Worm (Caenorhabditis elegans): ENCODE data around the gene rml-1.

Gene rml-1

DNA sequence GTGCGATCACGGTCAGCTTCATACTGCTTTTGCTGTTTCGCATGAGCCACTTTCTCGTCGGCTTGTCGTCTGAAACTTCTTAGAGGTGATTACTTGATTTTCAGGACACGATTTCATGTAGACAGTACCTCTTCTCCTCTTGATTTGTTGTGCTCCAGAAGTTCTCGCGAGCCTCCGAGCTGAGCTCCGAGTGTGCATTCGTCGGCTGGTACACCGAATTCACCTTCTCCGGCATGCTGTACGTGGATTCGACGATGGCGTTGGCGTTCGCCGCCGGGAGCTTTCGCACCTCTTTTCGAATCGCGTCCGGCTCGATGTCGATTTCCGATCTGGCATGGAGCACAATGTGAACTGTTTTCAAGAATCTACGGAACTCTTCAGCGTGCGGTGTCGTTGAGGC, 6.9 kb downstream of the rml-1 start:
- 0 out of 2 replicates have a peak, but pooled peaks have one; percentile 42 for TF ChIP-seq zfh-2 (GFP tag; conservative IDR thresholded peaks at IDR 0.05)
- TF ChIP-seq madf-10 (tag; optimal IDR thresholded peaks at IDR 0.05), result no peak

DNA sequence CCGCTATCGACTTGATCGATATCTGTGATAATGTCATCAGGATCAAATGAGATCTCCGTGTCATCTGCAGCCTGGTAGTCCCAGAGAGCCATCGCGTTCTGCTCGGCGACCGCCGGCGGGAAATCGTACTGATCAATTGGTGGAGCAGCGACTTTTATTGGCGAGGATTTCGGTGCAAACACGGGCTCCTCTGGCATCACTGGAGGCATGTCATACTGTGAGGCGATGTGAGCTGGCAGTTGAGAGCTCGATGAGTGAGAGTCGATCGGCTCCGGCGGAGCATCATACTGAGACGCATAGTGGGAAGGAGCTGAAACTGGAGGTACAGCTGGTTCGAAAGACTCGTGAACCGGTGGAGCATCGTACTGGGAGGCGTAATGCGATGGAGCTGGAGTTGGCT, 8.2 kb downstream of the rml-1 start:
- no peak for TF ChIP-seq Y53G8AR.9 (GFP tag; conservative IDR thresholded peaks at IDR 0.05)
- TF ChIP-seq egrh-3 (GFP tag; IDR thresholded peaks at IDR 0.05), result 0 out of 2 replicates have a peak, but pooled peaks have one; percentile 12
- TF ChIP-seq nfyb-1 (GFP tag; IDR thresholded peaks at IDR 0.05), result no peak
- TF ChIP-seq hsf-1 (GFP tag; IDR thresholded peaks at IDR 0.05), result 0 out of 2 replicates have a peak, but pooled peaks have one; percentile 28
- peak; percentile 55; the same call in 1 of the 2 replicates for TF ChIP-seq zfh-2 (GFP tag; conservative IDR thresholded peaks at IDR 0.05)

DNA sequence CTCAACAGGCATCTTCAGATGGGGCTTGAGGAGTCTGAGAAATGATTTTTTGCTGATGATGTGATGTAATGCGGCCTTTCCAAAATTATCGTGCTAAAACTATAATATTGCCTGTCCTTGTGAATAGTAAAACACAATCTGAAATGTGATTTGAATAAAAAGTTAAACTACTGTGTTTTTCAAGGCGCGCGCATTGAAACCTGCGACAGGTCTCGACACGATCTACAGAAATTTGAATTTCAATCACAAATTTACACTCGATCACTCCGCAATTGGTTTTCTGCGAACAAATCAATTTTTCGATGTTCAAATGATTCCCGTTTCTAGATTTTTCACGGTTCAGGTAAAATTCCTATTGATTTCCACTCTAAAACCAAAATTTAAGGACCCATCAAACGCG, 12.2 kb downstream of the rml-1 start, which contains the start of gene toca-2:
TSS of gene toca-2 (plus strand) at position 208 of the 400 bp plus-strand sequence.
- no peak for TF ChIP-seq ekl-4 (GFP tag; IDR thresholded peaks at IDR 0.05)
- no peak for TF ChIP-seq let-607 (tag; optimal IDR thresholded peaks at IDR 0.05)
- TF ChIP-seq unc-130 (GFP tag; optimal IDR thresholded peaks at IDR 0.05), result no peak
- no peak for TF ChIP-seq egrh-3 (GFP tag; IDR thresholded peaks at IDR 0.05)
- no peak for TF ChIP-seq ztf-3 (GFP tag; optimal IDR thresholded peaks at IDR 0.05)
- TF ChIP-seq F49E8.2 (tag; optimal IDR thresholded peaks at IDR 0.05; ENCODE audit: insufficient read depth), result peak; percentile 14
- TF ChIP-seq somi-1 (GFP tag; optimal IDR thresholded peaks at IDR 0.05), result no peak
- TF ChIP-seq D2030.7 (GFP tag; IDR thresholded peaks at IDR 0.05), result peak; percentile 73
- peak; percentile 74 for TF ChIP-seq lin-54 (GFP tag; optimal IDR thresholded peaks at IDR 0.05)
- peak; percentile 37 for TF ChIP-seq efl-1 (GFP tag; optimal IDR thresholded peaks at IDR 0.05)
- TF ChIP-seq ceh-91 (GFP tag; IDR thresholded peaks at IDR 0.05), result no peak
- TF ChIP-seq F55B11.4 (tag; optimal IDR thresholded peaks at IDR 0.05; ENCODE audit: borderline replicate concordance, insufficient read depth), result no peak
- no peak for TF ChIP-seq F37B4.10 (GFP tag; IDR thresholded peaks at IDR 0.05)
- TF ChIP-seq nfya-2 (GFP tag; IDR thresholded peaks at IDR 0.05), result no peak
- no peak for TF ChIP-seq ceh-58 (GFP tag; IDR thresholded peaks at IDR 0.05)
- no peak for TF ChIP-seq rec-8 (tag; optimal IDR thresholded peaks at IDR 0.05)
- no peak for TF ChIP-seq hlh-26 (GFP tag; conservative IDR thresholded peaks at IDR 0.05)
- no peak for TF ChIP-seq T07F8.4 (tag; optimal IDR thresholded peaks at IDR 0.05)
- TF ChIP-seq ztf-22 (GFP tag; optimal IDR thresholded peaks at IDR 0.05), result no peak
- TF ChIP-seq dpl-1 (GFP tag; optimal IDR thresholded peaks at IDR 0.05), result no peak
- TF ChIP-seq ceh-27 (GFP tag; optimal IDR thresholded peaks at IDR 0.05), result no peak
- no peak for TF ChIP-seq lag-1 (GFP tag; IDR thresholded peaks at IDR 0.05)
- TF ChIP-seq ztf-26 (tag; optimal IDR thresholded peaks at IDR 0.05), result no peak
- TF ChIP-seq ccch-3 (GFP tag; optimal IDR thresholded peaks at IDR 0.05), result no peak
- TF ChIP-seq C17E4.6 (GFP tag; IDR thresholded peaks at IDR 0.05), result no peak
- TF ChIP-seq mel-28 (tag; optimal IDR thresholded peaks at IDR 0.05; ENCODE audit: borderline replicate concordance), result no peak
- TF ChIP-seq B0261.1 (tag; optimal IDR thresholded peaks at IDR 0.05), result no peak
- no peak for TF ChIP-seq hlh-12 (tag; optimal IDR thresholded peaks at IDR 0.05)
- peak; percentile 64 for TF ChIP-seq madf-8 (GFP tag; conservative IDR thresholded peaks at IDR 0.05)
- no peak for TF ChIP-seq nhr-179 (tag; optimal IDR thresholded peaks at IDR 0.05)
- TF ChIP-seq dox-1 (GFP tag; IDR thresholded peaks at IDR 0.05), result 0 out of 2 replicates have a peak, but pooled peaks have one; percentile 22
- no peak for TF ChIP-seq tbx-9 (tag; optimal IDR thresholded peaks at IDR 0.05; ENCODE audit: borderline replicate concordance)
- peak; percentile 91 for TF ChIP-seq F33H1.4 (GFP tag; IDR thresholded peaks at IDR 0.05)
- TF ChIP-seq snpc-4 (GFP tag; optimal IDR thresholded peaks at IDR 0.05), result no peak
- TF ChIP-seq snpc-4 (tag; optimal IDR thresholded peaks at IDR 0.05), result peak in 1 of 4 experiments; percentile 7
- TF ChIP-seq xnd-1 (tag; optimal IDR thresholded peaks at IDR 0.05), result peak; percentile 87
- no peak for TF ChIP-seq unc-62 (GFP tag; optimal IDR thresholded peaks at IDR 0.05)
- TF ChIP-seq attf-6 (GFP tag; IDR thresholded peaks at IDR 0.05), result no peak
- TF ChIP-seq Y95B8A.8 (GFP tag; IDR thresholded peaks at IDR 0.05), result no peak
- no peak for TF ChIP-seq aptf-3 (GFP tag; IDR thresholded peaks at IDR 0.05)
